Worm (Caenorhabditis elegans) whole organism, L2 larva: Measurements from ENCODE around the gene C18H9.6.

Experiments used
- lin-11 ChIP-seq: fragments of 150-350 bp; sonication (generic microtip); optimal IDR thresholded peaks from 2 replicates; lab custom pipeline; 2014; ENCODE audit warnings: missing biosample characterization, missing genetic modification characterization, inconsistent platforms, mixed read lengths
- nhr-11 ChIP-seq: fragments of 150-350 bp; optimal IDR thresholded peaks from 2 replicates; lab custom pipeline; 2014; ENCODE audit warnings: missing biosample characterization, missing genetic modification characterization
- nhr-12 ChIP-seq: fragments of 150-350 bp; optimal IDR thresholded peaks from 2 replicates; lab custom pipeline; 2014; ENCODE audit warnings: missing biosample characterization, missing genetic modification characterization
- nhr-237 ChIP-seq: fragments of 150-350 bp; optimal IDR thresholded peaks from 2 replicates; lab custom pipeline; 2014; ENCODE audit warnings: missing biosample characterization, missing genetic modification characterization
- unc-39 ChIP-seq: fragments of 150-350 bp; optimal IDR thresholded peaks from 2 replicates; lab custom pipeline; 2014; ENCODE audit warnings: missing biosample characterization, missing genetic modification characterization
- unc-62 ChIP-seq: fragments of 150-350 bp; optimal IDR thresholded peaks from 2 replicates; lab custom pipeline; 2014; ENCODE audit warnings: missing biosample characterization, missing genetic modification reagents, missing genetic modification characterization
- zag-1 ChIP-seq: fragments of 150-350 bp; optimal IDR thresholded peaks from 2 replicates; lab custom pipeline; 2014; ENCODE audit warnings: missing biosample characterization, missing genetic modification characterization

ce11 chrII:6685964-6686363 lies 15.5 kb downstream of the C18H9.6 start:
- TF ChIP-seq nhr-237 (tag; lab: Kevin White, UChicago) (no peak), nhr-11 (no peak), zag-1 (tag; lab: Kevin White, UChicago) (no peak), lin-11 (tag; lab: Kevin White, UChicago) (no peak), nhr-12 (tag; lab: Kevin White, UChicago) (no peak), unc-39 (tag; lab: Kevin White, UChicago) (no peak), unc-62 (GFP tag; lab: Kevin White, UChicago) (no peak)
